Fruit fly (Drosophila melanogaster) Kc167 (cell line): ENCODE results near the gene CG13855.

Experiments used
- Myc ChIP-seq: fragments of >200 bp; optimal IDR thresholded peaks from 2 replicates; lab custom pipeline; 2017; ENCODE audit warnings: missing external identifiers
- Sin3A ChIP-seq: fragments of >200 bp; optimal IDR thresholded peaks from 2 replicates; lab custom pipeline; 2018; ENCODE audit warnings: missing external identifiers
- h ChIP-seq: fragments of >200 bp; optimal IDR thresholded peaks from 3 replicates; lab custom pipeline; 2018; ENCODE audit warnings: missing external identifiers
- insv ChIP-seq: fragments of >200 bp; optimal IDR thresholded peaks from 3 replicates; lab custom pipeline; 2018; ENCODE audit warnings: missing external identifiers
- psq ChIP-seq: fragments of >200 bp; optimal IDR thresholded peaks from 2 replicates; lab custom pipeline; 2017; ENCODE audit warnings: missing external identifiers
- ttk ChIP-seq: sonication (Bioruptor generic); optimal IDR thresholded peaks from 2 replicates; lab custom pipeline; 2017; ENCODE audit warnings: missing external identifiers

The CG13855 gene

DNA sequence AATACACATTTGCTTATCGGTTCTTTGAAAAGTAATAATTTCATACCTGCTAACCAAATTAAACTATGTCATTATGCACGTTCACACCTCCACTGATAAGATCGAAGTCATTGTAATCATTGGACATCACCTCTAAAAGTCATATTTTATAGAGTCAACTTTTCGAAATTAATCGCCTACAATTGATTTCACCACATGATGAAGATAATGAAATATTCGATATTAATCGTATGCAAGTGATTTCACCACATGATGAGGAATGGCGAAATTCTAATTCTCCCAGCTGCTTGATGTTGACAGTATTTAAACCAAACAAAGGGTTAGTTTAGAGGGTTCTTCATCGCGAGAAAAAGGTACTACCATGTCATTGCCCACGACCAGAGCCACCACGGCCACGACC is 30.1 kb upstream of the CG13855 start, which contains the start of gene CG18596:
Gene CG18596 (plus strand): TSS at position 250 of the 400 bp plus-strand sequence.
- TF ChIP-seq ttk (lab: Kevin White, UChicago) = no peak
- no peak for TF ChIP-seq Sin3A
- no peak for TF ChIP-seq Myc (lab: Kevin White, UChicago)
- no peak for TF ChIP-seq psq (lab: Kevin White, UChicago)
- no peak for TF ChIP-seq insv (lab: Kevin White, UChicago)
- no peak for TF ChIP-seq h (lab: Kevin White, UChicago)

DNA sequence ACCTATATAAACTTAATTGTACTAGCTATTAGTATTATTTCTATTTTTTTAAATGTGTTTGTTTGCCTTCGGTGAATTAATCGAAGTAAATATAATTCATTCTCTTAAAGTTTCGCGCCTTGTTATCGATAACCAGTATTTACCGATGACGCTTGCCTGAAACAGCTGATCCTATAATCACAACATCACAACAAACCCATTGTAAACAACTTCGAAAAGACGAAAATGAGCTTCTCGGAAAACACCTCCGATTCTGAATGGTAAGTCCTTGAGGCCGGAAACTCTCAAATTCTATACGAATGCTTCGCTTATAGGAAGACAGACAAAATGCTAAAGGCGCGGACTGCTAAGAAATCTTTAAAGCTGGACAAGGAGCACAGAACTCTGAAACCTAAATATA is 25.8 kb upstream of the CG13855 start, which contains the start of gene CG34149:
Gene CG34149 (plus strand): TSS at position 187 of the 400 bp plus-strand sequence.
- TF ChIP-seq h (lab: Kevin White, UChicago) (no peak), Myc (lab: Kevin White, UChicago) (no peak), Sin3A (no peak)

DNA sequence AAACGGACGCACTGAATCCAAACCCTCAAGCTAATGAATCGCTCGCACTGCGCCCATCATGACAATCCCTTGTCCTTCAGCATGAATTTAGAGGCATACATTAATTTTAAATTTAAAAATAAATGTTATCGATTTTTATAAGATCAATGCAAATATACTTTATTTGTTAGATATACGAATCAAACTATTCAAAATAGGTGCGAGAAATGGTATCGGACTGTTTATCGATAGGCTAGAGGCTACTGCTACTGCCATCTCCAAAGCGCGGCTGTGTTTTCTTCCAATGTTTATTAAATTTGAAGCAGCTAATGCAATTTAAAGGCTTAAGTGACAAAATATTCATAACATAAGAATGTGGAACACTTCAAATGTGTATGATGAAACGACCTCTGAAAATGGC is 24.7 kb upstream of the CG13855 start, which contains the start of gene CG43342:
Gene CG43342 (plus strand): TSS at position 264 of the 400 bp plus-strand sequence.
- TF ChIP-seq psq (lab: Kevin White, UChicago) (no peak), ttk (lab: Kevin White, UChicago) (no peak), Myc (lab: Kevin White, UChicago) (no peak), Sin3A (no peak), insv (lab: Kevin White, UChicago) (no peak), h (lab: Kevin White, UChicago) (no peak)

DNA sequence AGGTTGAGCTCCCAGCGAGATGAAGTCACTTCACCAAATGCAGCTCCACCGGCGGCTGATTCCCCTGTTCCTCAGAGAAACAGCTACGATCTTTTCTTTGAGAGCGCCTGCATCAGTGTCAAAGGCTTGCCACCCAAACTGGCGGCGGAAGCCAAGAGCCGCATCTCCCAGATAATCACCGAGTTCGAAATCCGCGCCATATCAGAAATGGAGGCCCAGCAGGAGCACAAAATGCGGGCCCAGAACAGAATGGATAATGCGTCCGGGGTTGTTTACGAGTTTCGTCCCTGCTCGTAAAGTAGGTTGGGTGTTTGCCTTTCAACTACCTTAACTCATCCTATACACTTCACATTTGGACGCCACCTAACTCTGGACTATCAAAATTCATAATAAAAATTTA is 24.0 kb upstream of the CG13855 start, which contains the start of gene Gpdh3:
Gene Gpdh3 (plus strand): TSS at position 301 of the 400 bp plus-strand sequence.
- TF ChIP-seq insv (lab: Kevin White, UChicago) (no peak), Myc (lab: Kevin White, UChicago) (no peak), psq (lab: Kevin White, UChicago) (no peak), h (lab: Kevin White, UChicago) (no peak), Sin3A (no peak)

DNA sequence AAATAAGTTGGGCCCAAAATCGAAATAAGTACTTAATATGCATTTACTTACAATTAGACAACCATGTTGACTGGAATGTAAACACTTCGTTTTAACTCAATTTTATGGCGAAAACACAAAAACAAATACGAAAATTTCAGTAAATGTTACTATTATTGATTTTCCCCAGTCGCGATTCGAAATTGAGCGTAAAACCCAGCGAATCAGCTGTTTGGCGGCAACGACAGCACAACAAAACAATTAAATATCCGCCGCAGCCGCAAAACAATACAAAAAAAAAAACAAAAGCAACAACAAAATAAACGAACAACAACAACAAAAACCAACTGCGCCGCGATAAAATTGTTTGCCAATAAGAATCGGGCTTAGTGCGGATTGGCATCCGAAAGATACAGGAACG is 16.1 kb upstream of the CG13855 start, which contains the start of the genes CAH8 and CG7059:
Gene CAH8 (minus strand): TSS at position 101 of the 400 bp plus-strand sequence.
Gene CG7059 (plus strand): TSS at position 167 of the 400 bp plus-strand sequence.
- TF ChIP-seq psq (lab: Kevin White, UChicago) (no peak), ttk (lab: Kevin White, UChicago) (no peak), Sin3A (no peak), h (lab: Kevin White, UChicago) (no peak), Myc (lab: Kevin White, UChicago) (no peak), insv (lab: Kevin White, UChicago) (no peak)

DNA sequence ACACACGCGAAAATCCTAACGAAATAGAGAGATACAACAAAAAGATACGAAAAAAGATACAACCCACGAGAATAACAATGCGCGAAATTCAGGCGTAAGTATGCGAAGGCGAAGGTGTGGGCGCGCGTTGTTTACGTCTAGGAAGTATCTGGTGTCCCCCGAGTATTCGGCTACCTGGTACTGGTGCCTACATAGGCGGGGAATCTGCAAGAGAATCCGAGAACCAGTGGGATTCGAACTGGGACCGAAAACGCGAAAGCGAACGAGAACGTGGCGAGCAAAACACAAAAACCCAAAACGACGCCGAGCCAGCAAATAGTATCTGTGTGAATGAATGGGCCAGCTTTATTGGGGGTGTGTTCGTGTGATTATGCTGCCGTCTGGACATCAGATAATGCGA is 15.6 kb upstream of the CG13855 start:
- TF ChIP-seq psq (lab: Kevin White, UChicago) (no peak), Myc (lab: Kevin White, UChicago) (no peak), h (lab: Kevin White, UChicago) (no peak)

DNA sequence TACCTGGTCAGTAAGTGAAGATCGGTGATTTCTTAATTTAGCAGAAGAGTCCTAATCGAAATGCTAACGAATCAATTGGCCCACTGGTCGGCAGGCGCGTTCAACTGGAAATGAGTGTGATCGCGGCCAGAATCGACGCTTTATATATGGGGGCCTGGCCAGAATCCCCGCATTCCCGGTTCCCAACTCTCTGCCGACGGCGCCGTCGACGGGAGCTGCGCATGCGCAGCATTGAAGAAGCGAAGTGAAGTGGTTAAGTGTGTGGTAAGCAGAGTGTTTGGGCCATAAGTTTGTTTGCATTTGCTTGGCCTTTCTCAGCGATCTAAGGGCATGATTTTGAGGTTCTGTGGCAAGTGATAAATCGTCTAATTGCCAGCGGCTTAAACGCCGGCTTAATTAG is 11.7 kb upstream of the CG13855 start, which contains the start of gene CG13857:
Gene CG13857 (minus strand): TSS at position 101 of the 400 bp plus-strand sequence.
- TF ChIP-seq h (lab: Kevin White, UChicago) (no peak), Myc (lab: Kevin White, UChicago) (no peak), ttk (lab: Kevin White, UChicago) (no peak), insv (lab: Kevin White, UChicago) (no peak), psq (lab: Kevin White, UChicago) (no peak), Sin3A (no peak)

DNA sequence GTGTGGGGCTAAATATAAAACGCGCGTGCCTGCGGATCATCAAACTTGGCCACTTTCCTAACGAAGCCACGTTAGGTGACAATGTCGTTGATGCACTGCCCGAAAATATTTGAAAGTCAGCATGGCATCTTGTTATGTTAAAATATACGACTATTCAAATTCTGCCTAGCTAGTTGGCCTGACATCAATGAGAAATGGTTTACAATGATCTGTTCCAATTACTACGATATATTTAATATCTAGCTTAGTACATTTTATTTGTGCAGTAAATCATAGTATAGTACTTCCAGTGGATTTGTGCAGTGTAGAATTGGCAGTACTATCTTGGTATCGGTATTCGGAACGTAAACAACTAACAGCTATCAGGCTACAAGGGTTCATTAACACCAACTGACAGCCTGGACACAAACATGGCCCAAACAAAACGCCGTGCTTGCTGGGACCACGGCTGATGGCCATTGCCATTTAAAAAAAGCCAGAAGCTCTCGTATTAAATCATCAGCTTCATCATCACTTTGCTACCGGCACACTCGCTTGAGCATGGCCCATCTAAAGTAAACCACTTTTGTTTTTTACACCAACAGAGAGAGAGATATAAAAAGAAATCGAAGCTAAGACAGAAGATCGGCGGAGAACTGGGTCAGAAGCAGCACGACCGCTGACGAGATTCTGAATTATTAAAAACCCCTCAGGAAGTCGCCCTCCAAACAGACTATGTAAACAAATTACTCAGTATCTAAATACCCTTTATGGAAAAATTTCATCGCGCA is 10.1 kb upstream of the CG13855 start:
- TF ChIP-seq psq (lab: Kevin White, UChicago) = no peak
- no peak for TF ChIP-seq insv (lab: Kevin White, UChicago)
- TF ChIP-seq Sin3A = no peak
- no peak for TF ChIP-seq ttk (lab: Kevin White, UChicago)
- no peak for TF ChIP-seq h (lab: Kevin White, UChicago)
- TF ChIP-seq Myc (lab: Kevin White, UChicago) = no peak

DNA sequence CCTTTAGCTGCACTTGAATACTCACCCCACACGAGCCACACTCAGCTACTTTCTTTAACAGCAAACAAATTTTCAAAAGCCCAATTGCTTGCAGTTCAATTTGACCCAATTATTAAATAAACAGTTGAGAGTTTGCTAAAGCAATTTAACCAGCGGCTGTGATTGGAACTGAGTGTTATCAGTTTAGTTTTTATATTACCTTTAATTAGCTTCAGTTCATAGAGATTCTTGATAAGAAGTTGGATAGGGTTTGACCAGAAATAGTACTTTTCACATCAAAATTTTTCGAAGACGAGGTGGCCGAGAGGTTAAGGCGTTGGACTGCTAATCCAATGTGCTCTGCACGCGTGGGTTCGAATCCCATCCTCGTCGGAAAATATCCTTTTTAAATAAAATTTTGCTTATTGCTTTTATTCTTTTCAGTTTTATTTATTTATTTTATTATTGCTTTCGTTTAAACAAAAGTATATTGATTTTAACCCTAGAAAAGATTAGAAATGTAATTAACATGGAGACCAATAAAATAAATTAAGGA is 9.4 kb upstream of the CG13855 start:
- TF ChIP-seq h (lab: Kevin White, UChicago) = no peak
- TF ChIP-seq insv (lab: Kevin White, UChicago) = no peak
- no peak for TF ChIP-seq Myc (lab: Kevin White, UChicago)
- no peak for TF ChIP-seq Sin3A
- TF ChIP-seq ttk (lab: Kevin White, UChicago) = no peak
- TF ChIP-seq psq (lab: Kevin White, UChicago) = no peak

DNA sequence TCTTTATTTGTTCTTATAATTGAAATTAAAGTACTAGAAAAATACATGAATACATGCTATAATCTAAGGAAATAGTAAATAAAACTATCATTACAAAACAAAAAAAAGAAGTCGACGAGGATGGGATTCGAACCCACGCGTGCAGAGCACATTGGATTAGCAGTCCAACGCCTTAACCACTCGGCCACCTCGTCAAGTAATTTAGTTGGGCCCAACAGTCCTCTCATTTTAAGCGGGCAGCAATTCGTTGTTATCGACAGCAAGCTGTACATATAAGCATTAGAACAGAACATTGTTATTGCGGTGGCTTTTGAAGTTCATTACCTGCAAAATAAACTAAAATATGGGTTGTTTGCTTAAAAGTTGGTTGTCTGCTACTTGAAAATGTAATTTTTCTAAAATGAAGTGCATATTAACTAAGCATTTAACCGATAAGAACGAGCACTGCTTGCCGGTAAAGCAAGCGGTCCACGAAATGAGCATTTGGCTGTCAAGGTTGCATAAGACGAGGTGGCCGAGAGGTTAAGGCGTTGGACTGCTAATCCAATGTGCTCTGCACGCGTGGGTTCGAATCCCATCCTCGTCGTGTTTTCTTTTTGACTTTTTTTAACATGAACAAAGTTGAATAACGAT is 8.6 kb upstream of the CG13855 start:
- TF ChIP-seq Myc (lab: Kevin White, UChicago) (no peak), insv (lab: Kevin White, UChicago) (no peak), psq (lab: Kevin White, UChicago) (no peak), Sin3A (no peak)

DNA sequence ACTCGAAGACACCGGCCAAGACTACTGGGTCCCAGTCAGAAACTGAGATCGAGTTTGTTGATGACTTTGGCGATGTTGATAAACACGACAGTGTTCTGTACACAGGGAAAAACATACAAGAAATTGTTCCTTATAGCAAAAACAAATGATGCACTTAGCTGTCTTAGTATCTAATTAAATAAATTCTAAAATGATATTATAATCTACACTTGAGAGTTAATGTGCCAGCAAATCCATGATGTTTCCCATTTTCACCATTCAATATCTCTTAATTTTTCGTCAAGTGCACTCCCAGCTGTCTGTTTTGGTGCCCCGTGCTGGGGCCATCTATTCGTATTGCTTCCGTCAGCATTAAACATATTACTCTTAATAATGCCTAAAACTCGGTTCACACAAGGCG is 5.5 kb upstream of the CG13855 start:
- TF ChIP-seq h (lab: Kevin White, UChicago) (no peak), Myc (lab: Kevin White, UChicago) (no peak), Sin3A (no peak), insv (lab: Kevin White, UChicago) (no peak), ttk (lab: Kevin White, UChicago) (no peak), psq (lab: Kevin White, UChicago) (no peak)
